Worm (Caenorhabditis elegans): ENCODE measurements around the gene EEED8.12.

- TF ChIP-seq unc-86 (tag; optimal IDR thresholded peaks at IDR 0.05) (no peak), C08G9.2 (tag; optimal IDR thresholded peaks at IDR 0.05) (no peak), elt-2 (tag; optimal IDR thresholded peaks at IDR 0.05) (no peak), tbx-2 (tag; optimal IDR thresholded peaks at IDR 0.05) (no peak), ref-2 (tag; optimal IDR thresholded peaks at IDR 0.05) (no peak), che-1 (tag; optimal IDR thresholded peaks at IDR 0.05) (no peak), pax-1 (tag; optimal IDR thresholded peaks at IDR 0.05) (no peak), pqm-1 (tag; optimal IDR thresholded peaks at IDR 0.05) (no peak)
These were observed 43.2 kb downstream of the EEED8.12 start, which contains the start of gene F09E5.16 for ce11 chrII:5365645-5366044.

Data from whole organism, late embryonic.